Worm (Caenorhabditis elegans) whole organism, early embryonic: ENCODE results near the gene lem-4.

ENCODE experiments used
- B0310.2 ChIP-seq: sonication (generic microtip); optimal IDR thresholded peaks from 2 replicates; lab custom pipeline; 2016; ENCODE audit warnings: mild to moderate bottlenecking, missing genetic modification characterization, missing compliant biosample characterization
- F13C5.2 ChIP-seq: sonication (generic microtip); optimal IDR thresholded peaks from 2 replicates; lab custom pipeline; 2017; ENCODE audit warnings: mild to moderate bottlenecking, missing genetic modification characterization, inconsistent platforms, missing compliant biosample characterization
- aly-1 ChIP-seq: sonication (generic microtip); optimal IDR thresholded peaks from 2 replicates; lab custom pipeline; 2016; ENCODE audit warnings: missing genetic modification characterization, missing compliant biosample characterization
- ama-1 ChIP-seq: fragments of 150-350 bp; optimal IDR thresholded peaks from 2 replicates; lab custom pipeline; 2014
- ceh-13 ChIP-seq: fragments of 200-800 bp; sonication (Bioruptor generic); optimal IDR thresholded peaks from 2 replicates; lab custom pipeline; 2018; ENCODE audit warnings: mild to moderate bottlenecking, missing genetic modification characterization, missing compliant biosample characterization
- flt-1 ChIP-seq: fragments of 200-800 bp; sonication (Bioruptor generic); IDR thresholded peaks from 2 replicates; pipeline ENCODE4 v1.3.6; 2022; ENCODE audit warnings: missing genetic modification characterization, missing compliant biosample characterization
- hmbx-1 ChIP-seq: sonication (generic microtip); optimal IDR thresholded peaks from 2 replicates; lab custom pipeline; 2016; ENCODE audit warnings: mild to moderate bottlenecking, missing genetic modification characterization, missing compliant biosample characterization
- hmg-4 ChIP-seq: fragments of 200-800 bp; sonication (Bioruptor generic); optimal IDR thresholded peaks from 2 replicates; lab custom pipeline; 2018; ENCODE audit warnings: mild to moderate bottlenecking, missing genetic modification characterization, missing compliant biosample characterization
- hnd-1 ChIP-seq: sonication (generic microtip); optimal IDR thresholded peaks from 2 replicates; lab custom pipeline; 2016; ENCODE audit warnings: missing genetic modification characterization, missing compliant biosample characterization
- scrt-1 ChIP-seq: fragments of 200-800 bp; sonication (Bioruptor generic); IDR thresholded peaks from 2 replicates; pipeline ENCODE4 v1.3.6; 2022; ENCODE audit warnings: missing genetic modification characterization, missing compliant biosample characterization
- sea-1 ChIP-seq: fragments of 200-800 bp; sonication (Bioruptor generic); conservative IDR thresholded peaks from 2 replicates; pipeline ENCODE4 v1.3.6; 2022; ENCODE audit warnings: missing genetic modification characterization, missing compliant biosample characterization
- tbx-11 ChIP-seq: fragments of 200-800 bp; sonication (Bioruptor generic); IDR thresholded peaks from 2 replicates; pipeline ENCODE4 v1.3.6; 2022; ENCODE audit warnings: missing genetic modification characterization, missing compliant biosample characterization
- tra-4 ChIP-seq: sonication (generic microtip); optimal IDR thresholded peaks from 2 replicates; lab custom pipeline; 2017; ENCODE audit warnings: missing genetic modification characterization, missing compliant biosample characterization

DNA sequence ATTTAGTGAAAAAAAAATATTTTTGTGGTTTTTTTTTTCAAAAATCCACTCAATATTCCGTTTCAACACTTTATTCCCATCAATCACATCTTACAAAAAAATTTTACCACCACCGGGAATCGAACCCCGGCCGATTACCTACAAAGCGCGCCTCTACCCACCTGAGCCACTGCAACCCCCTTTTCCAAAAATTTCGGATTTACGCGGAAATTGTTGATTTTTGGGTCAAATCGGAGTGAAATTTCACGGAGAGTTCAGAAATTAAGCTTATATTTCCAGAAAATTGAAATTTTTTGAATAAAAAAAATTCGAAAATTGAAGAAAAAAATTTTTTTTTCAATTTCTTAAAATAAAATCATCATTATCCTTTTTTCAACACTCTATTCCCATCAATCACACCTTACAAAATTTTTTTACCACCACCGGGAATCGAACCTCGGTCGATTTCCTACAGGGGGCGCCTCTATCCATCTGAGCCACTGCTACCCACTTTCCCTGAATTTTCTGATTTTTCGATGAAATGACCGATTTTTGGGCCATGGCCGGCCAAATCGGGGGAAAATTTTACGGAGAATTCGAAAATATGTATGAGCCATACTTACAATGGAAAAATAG is 18.7 kb upstream of the lem-4 start:
- no peak for TF ChIP-seq ama-1 (lab: Kevin White, UChicago)
- no peak for TF ChIP-seq F13C5.2 (tag; lab: Kevin White, UChicago)
- no peak for TF ChIP-seq aly-1 (tag; lab: Kevin White, UChicago)
- no peak for TF ChIP-seq ceh-13 (GFP tag; lab: Kevin White, UChicago)
- no peak for TF ChIP-seq scrt-1
- no peak for TF ChIP-seq tbx-11
- TF ChIP-seq tra-4 (tag; lab: Kevin White, UChicago), result no peak
- no peak for TF ChIP-seq sea-1 (GFP tag; lab: Robert Waterston, UW)
- TF ChIP-seq flt-1 (GFP tag; lab: Robert Waterston, UW), result no peak
- no peak for TF ChIP-seq hmbx-1 (tag; lab: Kevin White, UChicago)
- TF ChIP-seq hnd-1 (tag; lab: Kevin White, UChicago), result no peak
- TF ChIP-seq B0310.2 (tag; lab: Kevin White, UChicago), result no peak
- no peak for TF ChIP-seq hmg-4 (GFP tag; lab: Kevin White, UChicago)
